Worm (Caenorhabditis elegans) whole organism, L4/young adult: ENCODE measurements around the gene Y43C5A.4.

ENCODE experiments used
- W03F9.2 ChIP-seq: fragments of 150-350 bp; optimal IDR thresholded peaks from 2 replicates; lab custom pipeline; 2014; ENCODE audit warnings: missing biosample characterization, missing genetic modification characterization
- dao-5 ChIP-seq: sonication (generic microtip); optimal IDR thresholded peaks from 2 replicates; lab custom pipeline; 2016; ENCODE audit warnings: missing genotype, missing genetic modification characterization, moderate library complexity, missing compliant biosample characterization
- him-1 ChIP-seq: sonication (generic microtip); optimal IDR thresholded peaks from 2 replicates; lab custom pipeline; 2016; ENCODE audit warnings: missing genotype, missing genetic modification reagents, missing genetic modification characterization, missing compliant biosample characterization

- TF ChIP-seq W03F9.2, result no peak
- TF ChIP-seq dao-5 (tag; lab: Kevin White, UChicago), result no peak
- TF ChIP-seq him-1, result no peak
Measured at ce11 chrIV:10242458-10243123, 35.2 kb upstream of the Y43C5A.4 start.
